Worm (Caenorhabditis elegans): ENCODE results near the gene C35B1.7.

ce11 chrIV:4121055-4121454 is 12.2 kb downstream of the C35B1.7 start:
- no peak for TF ChIP-seq unc-39 (tag; optimal IDR thresholded peaks at IDR 0.05)
- no peak for TF ChIP-seq nhr-12 (tag; optimal IDR thresholded peaks at IDR 0.05)
